Worm (Caenorhabditis elegans) whole organism, L4 larva: ENCODE data around the gene emre-1.
A peak's percentile ranks its signal among the peaks of the same experiment; 100 is the strongest.

Source experiments
- D1046.2 ChIP-seq: fragments of 200-800 bp; sonication (Bioruptor generic); IDR thresholded peaks from 2 replicates; pipeline ENCODE4 v1.3.6; 2022; ENCODE audit warnings: missing genetic modification characterization, missing compliant biosample characterization
- F26F4.8 ChIP-seq: fragments of 200-800 bp; sonication (Bioruptor generic); conservative IDR thresholded peaks from 2 replicates; pipeline ENCODE4 v1.3.6; 2022; ENCODE audit warnings: missing genetic modification characterization, missing compliant biosample characterization
- F37D6.2 ChIP-seq: sonication (generic microtip); optimal IDR thresholded peaks from 2 replicates; lab custom pipeline; 2016; ENCODE audit warnings: mild to moderate bottlenecking, missing genetic modification characterization, missing compliant biosample characterization
- F44E2.7 ChIP-seq: fragments of 200-800 bp; sonication (Bioruptor generic); IDR thresholded peaks from 2 replicates; pipeline ENCODE4 v2.1.2; 2022; ENCODE audit warnings: missing genetic modification characterization, missing compliant biosample characterization
- F49E8.2 ChIP-seq: sonication (generic microtip); optimal IDR thresholded peaks from 2 replicates; lab custom pipeline; 2016; ENCODE audit warnings: missing compliant biosample characterization, mild to moderate bottlenecking, missing genetic modification characterization, borderline replicate concordance
- R02D3.7 ChIP-seq: fragments of 150-350 bp; sonication (generic microtip); optimal IDR thresholded peaks from 3 replicates; lab custom pipeline; 2014; ENCODE audit warnings: missing biosample characterization, missing genetic modification characterization
- T26A8.4 ChIP-seq: fragments of 200-800 bp; sonication (Bioruptor generic); IDR thresholded peaks from 2 replicates; pipeline ENCODE4 v1.3.6; 2022; ENCODE audit warnings: missing genetic modification characterization, missing compliant biosample characterization
- Y105C5A.15 ChIP-seq: fragments of 200-800 bp; sonication (Bioruptor generic); IDR thresholded peaks from 2 replicates; pipeline ENCODE4 v1.3.6; 2022; ENCODE audit warnings: missing genetic modification characterization, missing compliant biosample characterization
- Y48G9A.11 ChIP-seq: fragments of 200-800 bp; sonication (Bioruptor generic); IDR thresholded peaks from 2 replicates; pipeline ENCODE4 v1.3.6; 2022; ENCODE audit warnings: missing genetic modification reagents, missing genetic modification characterization, missing compliant biosample characterization
- arid-1 ChIP-seq: fragments of 200-800 bp; sonication (Bioruptor generic); conservative IDR thresholded peaks from 2 replicates; pipeline ENCODE4 v1.3.6; 2022; ENCODE audit warnings: missing genetic modification reagents, missing genetic modification characterization, missing compliant biosample characterization
- attf-4 ChIP-seq: sonication (generic microtip); optimal IDR thresholded peaks from 3 replicates; lab custom pipeline; 2017; ENCODE audit warnings: missing biosample characterization, missing genetic modification characterization
- ceh-20 ChIP-seq: fragments of 200-800 bp; sonication (Bioruptor generic); IDR thresholded peaks from 2 replicates; pipeline ENCODE4 v1.3.6; 2022; ENCODE audit warnings: missing genetic modification reagents, missing genetic modification characterization, missing compliant biosample characterization
- ceh-28 ChIP-seq: fragments of 150-350 bp; optimal IDR thresholded peaks from 2 replicates; lab custom pipeline; 2014; ENCODE audit warnings: missing biosample characterization, missing genetic modification reagents, missing genetic modification characterization
- ceh-44 ChIP-seq: fragments of 200-800 bp; sonication (Bioruptor generic); IDR thresholded peaks from 2 replicates; pipeline ENCODE4 v1.3.6; 2022; ENCODE audit warnings: missing genetic modification reagents, missing genetic modification characterization, missing compliant biosample characterization
- ceh-62 ChIP-seq: sonication (generic microtip); optimal IDR thresholded peaks from 2 replicates; lab custom pipeline; 2017; ENCODE audit warnings: missing biosample characterization, missing genetic modification characterization
- daf-12 ChIP-seq: fragments of 150-350 bp; optimal IDR thresholded peaks from 2 replicates; lab custom pipeline; 2014; ENCODE audit warnings: missing biosample characterization, missing genetic modification reagents, missing genetic modification characterization
- daf-16 ChIP-seq, 3 experiments: sonication (generic microtip); optimal IDR thresholded peaks; 2 replicates each; lab custom pipeline; 2016 to 2017; ENCODE audit warnings: missing genetic modification characterization in 3 of 3, missing genetic modification reagents in 3 of 3, mild to moderate bottlenecking in 2 of 3, missing compliant biosample characterization in 2 of 3, missing biosample characterization in 1 of 3, moderate library complexity in 1 of 3
- daf-8 ChIP-seq: fragments of 200-800 bp; sonication (Bioruptor generic); IDR thresholded peaks from 2 replicates; pipeline ENCODE4 v1.3.6; 2022; ENCODE audit warnings: missing genetic modification characterization, missing compliant biosample characterization
- dmd-8 ChIP-seq: fragments of 200-800 bp; sonication (Bioruptor generic); IDR thresholded peaks from 2 replicates; pipeline ENCODE4 v1.3.6; 2022; ENCODE audit warnings: missing genetic modification characterization, missing compliant biosample characterization
- dpl-1 ChIP-seq: fragments of 150-350 bp; optimal IDR thresholded peaks from 2 replicates; lab custom pipeline; 2014; ENCODE audit warnings: missing biosample characterization, missing genetic modification reagents, missing genetic modification characterization
- dve-1 ChIP-seq: sonication (generic microtip); optimal IDR thresholded peaks from 2 replicates; lab custom pipeline; 2017; ENCODE audit warnings: antibody characterized with exemption, mild to moderate bottlenecking, missing genetic modification characterization, missing compliant biosample characterization; ENCODE audit not compliant: insufficient read depth
- fkh-10 ChIP-seq: fragments of 150-350 bp; optimal IDR thresholded peaks from 2 replicates; lab custom pipeline; 2014; ENCODE audit warnings: missing biosample characterization, missing genetic modification reagents, missing genetic modification characterization
- gei-8 ChIP-seq: fragments of 200-800 bp; sonication (Bioruptor generic); optimal IDR thresholded peaks from 2 replicates; lab custom pipeline; 2018; ENCODE audit warnings: mild to moderate bottlenecking, missing genetic modification characterization, missing compliant biosample characterization
- hlh-11 ChIP-seq: fragments of 200-800 bp; sonication (Bioruptor generic); optimal IDR thresholded peaks from 2 replicates; lab custom pipeline; 2018; ENCODE audit warnings: mild to moderate bottlenecking, missing genetic modification characterization, missing compliant biosample characterization
- hmg-1.1 ChIP-seq: fragments of 200-800 bp; sonication (Bioruptor generic); IDR thresholded peaks from 2 replicates; pipeline ENCODE4 v1.3.6; 2022; ENCODE audit warnings: missing genetic modification reagents, missing genetic modification characterization, missing compliant biosample characterization
- lim-7 ChIP-seq: fragments of 200-800 bp; sonication (Bioruptor generic); IDR thresholded peaks from 2 replicates; pipeline ENCODE4 v1.3.6; 2022; ENCODE audit warnings: missing genetic modification characterization, missing compliant biosample characterization
- lin-1 ChIP-seq: fragments of 200-800 bp; sonication (Bioruptor generic); IDR thresholded peaks from 2 replicates; pipeline ENCODE4 v1.3.6; 2022; ENCODE audit warnings: missing genetic modification reagents, missing genetic modification characterization, missing compliant biosample characterization
- lin-15B ChIP-seq: fragments of 150-350 bp; sonication (generic microtip); optimal IDR thresholded peaks from 3 replicates; lab custom pipeline; 2014; ENCODE audit warnings: missing biosample characterization, missing genetic modification characterization
- lin-38 ChIP-seq: fragments of 200-800 bp; sonication (Bioruptor generic); IDR thresholded peaks from 2 replicates; pipeline ENCODE4 v1.3.6; 2022; ENCODE audit warnings: missing genetic modification reagents, missing genetic modification characterization, missing compliant biosample characterization
- lin-39 ChIP-seq: fragments of 150-350 bp; optimal IDR thresholded peaks from 2 replicates; lab custom pipeline; 2014; ENCODE audit warnings: missing biosample characterization, missing genetic modification reagents, missing genetic modification characterization
- lir-3 ChIP-seq: sonication (generic microtip); optimal IDR thresholded peaks from 2 replicates; lab custom pipeline; 2016; ENCODE audit warnings: mild to moderate bottlenecking, missing genetic modification characterization, missing compliant biosample characterization
- lsy-2 ChIP-seq, 2 experiments: fragments of 150-350 bp in 1 of 2; sonication (generic microtip) in 1 of 2; optimal IDR thresholded peaks; 2 replicates each; lab custom pipeline; 2014 to 2017; ENCODE audit warnings: missing biosample characterization in 2 of 2, missing genetic modification characterization in 2 of 2
- madf-9 ChIP-seq: fragments of 200-800 bp; sonication (Bioruptor generic); conservative IDR thresholded peaks from 2 replicates; pipeline ENCODE4 v1.3.6; 2022; ENCODE audit warnings: missing genetic modification reagents, missing genetic modification characterization, missing compliant biosample characterization
- mdt-29 ChIP-seq: fragments of 200-800 bp; sonication (Bioruptor generic); IDR thresholded peaks from 2 replicates; pipeline ENCODE4 v1.3.6; 2022; ENCODE audit warnings: missing genetic modification reagents, missing genetic modification characterization, missing compliant biosample characterization
- mep-1 ChIP-seq: fragments of 150-350 bp; sonication (generic microtip); optimal IDR thresholded peaks from 3 replicates; lab custom pipeline; 2014; ENCODE audit warnings: missing biosample characterization, missing genetic modification characterization
- mxl-2 ChIP-seq: fragments of 200-800 bp; sonication (Bioruptor generic); conservative IDR thresholded peaks from 2 replicates; pipeline ENCODE4 v1.3.6; 2022; ENCODE audit warnings: missing genetic modification reagents, missing genetic modification characterization, missing compliant biosample characterization
- mxl-3 ChIP-seq: fragments of 200-800 bp; sonication (Bioruptor generic); optimal IDR thresholded peaks from 2 replicates; lab custom pipeline; 2018; ENCODE audit warnings: mild to moderate bottlenecking, missing genetic modification characterization, missing compliant biosample characterization
- nhr-102 ChIP-seq: sonication (generic microtip); optimal IDR thresholded peaks from 2 replicates; lab custom pipeline; 2016; ENCODE audit warnings: mild to moderate bottlenecking, missing genetic modification characterization, moderate library complexity, missing compliant biosample characterization
- nhr-11 ChIP-seq: fragments of 150-350 bp; optimal IDR thresholded peaks from 2 replicates; lab custom pipeline; 2014; ENCODE audit warnings: missing biosample characterization, missing genetic modification characterization
- nhr-237 ChIP-seq: sonication (generic microtip); optimal IDR thresholded peaks from 2 replicates; lab custom pipeline; 2017; ENCODE audit warnings: missing biosample characterization, missing genetic modification characterization
- nhr-28 ChIP-seq: fragments of 150-350 bp; optimal IDR thresholded peaks from 2 replicates; lab custom pipeline; 2014; ENCODE audit warnings: missing biosample characterization, missing genetic modification characterization
- nhr-48 ChIP-seq: sonication (generic microtip); optimal IDR thresholded peaks from 2 replicates; lab custom pipeline; 2016; ENCODE audit warnings: mild to moderate bottlenecking, missing genetic modification characterization, missing compliant biosample characterization
- saeg-2 ChIP-seq: fragments of 200-800 bp; sonication (Bioruptor generic); IDR thresholded peaks from 2 replicates; pipeline ENCODE4 v1.3.6; 2022; ENCODE audit warnings: missing genetic modification reagents, missing genetic modification characterization, missing compliant biosample characterization
- sdz-12 ChIP-seq: fragments of 200-800 bp; sonication (Bioruptor generic); optimal IDR thresholded peaks from 2 replicates; lab custom pipeline; 2018; ENCODE audit warnings: mild to moderate bottlenecking, missing genetic modification characterization, missing compliant biosample characterization
- set-16 ChIP-seq: fragments of 200-800 bp; sonication (Bioruptor generic); IDR thresholded peaks from 2 replicates; pipeline ENCODE4 v1.3.6; 2022; ENCODE audit warnings: missing genetic modification reagents, missing genetic modification characterization, missing compliant biosample characterization
- skn-1 ChIP-seq: fragments of 150-350 bp; optimal IDR thresholded peaks from 2 replicates; lab custom pipeline; 2014; ENCODE audit warnings: missing biosample characterization, missing genetic modification characterization
- spr-3 ChIP-seq: fragments of 200-800 bp; sonication (Bioruptor generic); optimal IDR thresholded peaks from 2 replicates; lab custom pipeline; 2018; ENCODE audit warnings: mild to moderate bottlenecking, missing genetic modification characterization, missing compliant biosample characterization
- unc-130 ChIP-seq: sonication (generic microtip); optimal IDR thresholded peaks from 2 replicates; lab custom pipeline; 2016; ENCODE audit warnings: missing genetic modification reagents, missing genetic modification characterization, missing compliant biosample characterization
- vab-7 ChIP-seq: fragments of 200-800 bp; sonication (Bioruptor generic); IDR thresholded peaks from 2 replicates; pipeline ENCODE4 v1.3.6; 2022; ENCODE audit warnings: missing genetic modification reagents, missing genetic modification characterization, missing compliant biosample characterization
- zag-1 ChIP-seq: fragments of 150-350 bp; optimal IDR thresholded peaks from 2 replicates; lab custom pipeline; 2014; ENCODE audit warnings: missing biosample characterization, missing genetic modification characterization
- zip-11 ChIP-seq: fragments of 200-800 bp; sonication (Bioruptor generic); IDR thresholded peaks from 2 replicates; pipeline ENCODE4 v1.3.6; 2022; ENCODE audit warnings: missing genetic modification characterization, missing compliant biosample characterization
- ztf-7 ChIP-seq: fragments of 150-350 bp; optimal IDR thresholded peaks from 2 replicates; lab custom pipeline; 2014; ENCODE audit warnings: missing biosample characterization, missing genetic modification characterization

Gene emre-1

ce11 chrX:15006847-15007358 lies 27.4 kb downstream of the emre-1 start, which contains the start of gene ergi-2 (continued):
- TF ChIP-seq Y48G9A.11 (no peak), nhr-28 (tag; lab: Kevin White, UChicago) (no peak), hlh-11 (tag; lab: Kevin White, UChicago) (peak; percentile 23), ztf-7 (tag; lab: Kevin White, UChicago) (no peak), F26F4.8 (no peak), F44E2.7 (GFP tag; lab: Robert Waterston, UW) (no peak), lim-7 (no peak), madf-9 (GFP tag; lab: Robert Waterston, UW) (no peak), lin-39 (tag; lab: Kevin White, UChicago) (no peak), fkh-10 (GFP tag; lab: Kevin White, UChicago) (no peak), mep-1 (tag; lab: Kevin White, UChicago) (peak; percentile 22), nhr-11 (tag; lab: Kevin White, UChicago) (no peak), skn-1 (tag; lab: Kevin White, UChicago) (no peak), arid-1 (GFP tag; lab: Robert Waterston, UW) (no peak), ceh-28 (tag; lab: Kevin White, UChicago) (no peak), lir-3 (tag; lab: Kevin White, UChicago) (no peak), mdt-29 (GFP tag; lab: Robert Waterston, UW) (no peak), ceh-44 (GFP tag; lab: Robert Waterston, UW) (no peak), Y105C5A.15 (GFP tag; lab: Robert Waterston, UW) (no peak), lin-15B (no peak), F37D6.2 (no peak), zip-11 (GFP tag; lab: Robert Waterston, UW) (no peak), daf-16 (GFP tag; optimal IDR thresholded peaks at IDR 0.05; lab: Kevin White, UChicago) (no peak), daf-16 (tag; optimal IDR thresholded peaks at IDR 0.05; lab: Kevin White, UChicago) (no peak), sdz-12 (GFP tag; lab: Kevin White, UChicago) (no peak), nhr-48 (no peak), attf-4 (tag; lab: Kevin White, UChicago) (no peak), dpl-1 (GFP tag; lab: Kevin White, UChicago) (peak; percentile 5), T26A8.4 (GFP tag; lab: Robert Waterston, UW) (no peak), lin-1 (GFP tag; lab: Robert Waterston, UW) (no peak), daf-8 (GFP tag; lab: Robert Waterston, UW) (no peak), mxl-2 (no peak), lin-38 (GFP tag; lab: Robert Waterston, UW) (no peak), dmd-8 (no peak), set-16 (no peak), F49E8.2 (tag; lab: Kevin White, UChicago) (no peak), lsy-2 (tag; optimal IDR thresholded peaks at IDR 0.05; lab: Kevin White, UChicago) (peak in 1 of 2 experiments; percentile 22), vab-7 (GFP tag; lab: Robert Waterston, UW) (no peak), saeg-2 (GFP tag; lab: Robert Waterston, UW) (no peak), spr-3 (no peak), D1046.2 (no peak), unc-130 (GFP tag; lab: Kevin White, UChicago) (no peak), ceh-20 (GFP tag; lab: Robert Waterston, UW) (no peak), R02D3.7 (tag; lab: Kevin White, UChicago) (no peak), mxl-3 (GFP tag; lab: Kevin White, UChicago) (no peak), hmg-1.1 (GFP tag; lab: Robert Waterston, UW) (peak; percentile 40; the same call in 1 of the 2 replicates), gei-8 (no peak), ceh-62 (tag; lab: Kevin White, UChicago) (no peak), nhr-102 (no peak), dve-1 (tag; lab: Kevin White, UChicago) (peak; percentile 1), zag-1 (no peak), daf-12 (tag; lab: Kevin White, UChicago) (no peak), nhr-237 (tag; lab: Kevin White, UChicago) (no peak)
